Worm (Caenorhabditis elegans) whole organism, midembryonic: Measurements from ENCODE around the gene syf-2.
A peak's percentile ranks its signal among the peaks of the same experiment; 100 is the strongest.

Source experiments
- T22C8.4 ChIP-seq: fragments of 200-800 bp; sonication (Bioruptor generic); IDR thresholded peaks from 2 replicates; pipeline ENCODE4 v1.3.6; 2022; ENCODE audit warnings: missing genetic modification characterization, missing compliant biosample characterization
- cog-1 ChIP-seq: sonication (generic microtip); optimal IDR thresholded peaks from 2 replicates; lab custom pipeline; 2016; ENCODE audit warnings: missing genetic modification characterization, missing compliant biosample characterization
- flt-1 ChIP-seq: fragments of 200-800 bp; sonication (Bioruptor generic); IDR thresholded peaks from 2 replicates; pipeline ENCODE4 v1.3.6; 2022; ENCODE audit warnings: missing genetic modification characterization, missing compliant biosample characterization
- klf-2 ChIP-seq: fragments of 200-800 bp; sonication (Bioruptor generic); conservative IDR thresholded peaks from 2 replicates; pipeline ENCODE4 v1.3.6; 2022; ENCODE audit warnings: missing genetic modification reagents, missing genetic modification characterization, missing compliant biosample characterization
- med-1 ChIP-seq: sonication (generic microtip); optimal IDR thresholded peaks from 2 replicates; lab custom pipeline; 2017; ENCODE audit warnings: missing genetic modification characterization, mild to moderate bottlenecking, missing compliant biosample characterization, antibody characterized with exemption, missing genetic modification reagents; ENCODE audit not compliant: insufficient read depth
- ref-1 ChIP-seq: fragments of 200-800 bp; sonication (Bioruptor generic); conservative IDR thresholded peaks from 2 replicates; pipeline ENCODE4 v1.3.6; 2022; ENCODE audit warnings: missing genetic modification reagents, missing genetic modification characterization, missing compliant biosample characterization
- tab-1 ChIP-seq: fragments of 200-800 bp; sonication (Bioruptor generic); IDR thresholded peaks from 2 replicates; pipeline ENCODE4 v1.3.6; 2022; ENCODE audit warnings: missing genetic modification characterization, missing compliant biosample characterization
- ztf-23 ChIP-seq: fragments of 200-800 bp; sonication (Bioruptor generic); IDR thresholded peaks from 2 replicates; pipeline ENCODE4 v1.3.6; 2022; ENCODE audit warnings: missing genetic modification reagents, missing genetic modification characterization, missing compliant biosample characterization
- ztf-29 ChIP-seq: fragments of 200-800 bp; sonication (Bioruptor generic); IDR thresholded peaks from 2 replicates; pipeline ENCODE4 v1.3.6; 2022; ENCODE audit warnings: missing genetic modification reagents, missing genetic modification characterization, missing compliant biosample characterization

Gene syf-2

ce11 chrIII:7162065-7162762, at the start of gene syf-2, which contains the start of gene K04G7.1:
syf-2 (minus strand) TSS chrIII:7162115.
K04G7.1 (plus strand) TSS chrIII:7162712.
- TF ChIP-seq T22C8.4 (GFP tag; lab: Robert Waterston, UW) (no peak), ztf-23 (peak; percentile 67; the same call in 1 of the 2 replicates), ref-1 (GFP tag; lab: Robert Waterston, UW) (no peak), tab-1 (GFP tag; lab: Robert Waterston, UW) (no peak), med-1 (no peak), ztf-29 (GFP tag; lab: Robert Waterston, UW) (no peak), flt-1 (no peak; the same call in 1 of the 2 replicates), klf-2 (GFP tag; lab: Robert Waterston, UW) (no peak), cog-1 (tag; lab: Kevin White, UChicago) (peak; percentile 75)

ce11 chrIII:7210486-7210885, 48.6 kb upstream of the syf-2 start:
- TF ChIP-seq ztf-23 (no peak), cog-1 (tag; lab: Kevin White, UChicago) (no peak), T22C8.4 (GFP tag; lab: Robert Waterston, UW) (no peak), ztf-29 (GFP tag; lab: Robert Waterston, UW) (no peak), ref-1 (GFP tag; lab: Robert Waterston, UW) (no peak), klf-2 (GFP tag; lab: Robert Waterston, UW) (no peak), tab-1 (GFP tag; lab: Robert Waterston, UW) (no peak), flt-1 (no peak), med-1 (no peak)

DNA sequence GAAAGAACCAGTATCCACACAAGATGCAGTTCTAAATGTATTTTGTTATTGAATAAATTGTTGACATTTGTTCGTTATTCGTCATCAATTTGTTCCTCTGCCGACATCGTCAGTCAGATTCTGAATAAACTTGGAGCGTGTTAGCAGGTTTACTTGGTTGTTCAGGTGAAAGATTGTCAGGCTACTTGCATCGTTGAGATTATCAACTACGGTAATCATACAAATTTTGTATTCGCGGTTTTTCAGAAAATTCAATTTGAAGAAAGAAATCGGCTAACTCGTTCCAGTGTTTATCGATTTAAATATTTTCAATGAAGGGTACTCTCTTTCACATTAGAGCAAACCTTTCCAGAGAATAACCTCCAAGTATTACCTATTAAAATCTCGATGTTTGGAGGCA, 47.8 kb upstream of the syf-2 start, which contains the start of gene R151.2:
R151.2 (plus strand) TSS at position 247 of the 400 bp plus-strand sequence.
- TF ChIP-seq ref-1 (GFP tag; lab: Robert Waterston, UW) (no peak), flt-1 (no peak), klf-2 (GFP tag; lab: Robert Waterston, UW) (no peak), tab-1 (GFP tag; lab: Robert Waterston, UW) (no peak), med-1 (no peak), ztf-29 (GFP tag; lab: Robert Waterston, UW) (no peak), ztf-23 (no peak), T22C8.4 (GFP tag; lab: Robert Waterston, UW) (no peak), cog-1 (tag; lab: Kevin White, UChicago) (no peak)

DNA sequence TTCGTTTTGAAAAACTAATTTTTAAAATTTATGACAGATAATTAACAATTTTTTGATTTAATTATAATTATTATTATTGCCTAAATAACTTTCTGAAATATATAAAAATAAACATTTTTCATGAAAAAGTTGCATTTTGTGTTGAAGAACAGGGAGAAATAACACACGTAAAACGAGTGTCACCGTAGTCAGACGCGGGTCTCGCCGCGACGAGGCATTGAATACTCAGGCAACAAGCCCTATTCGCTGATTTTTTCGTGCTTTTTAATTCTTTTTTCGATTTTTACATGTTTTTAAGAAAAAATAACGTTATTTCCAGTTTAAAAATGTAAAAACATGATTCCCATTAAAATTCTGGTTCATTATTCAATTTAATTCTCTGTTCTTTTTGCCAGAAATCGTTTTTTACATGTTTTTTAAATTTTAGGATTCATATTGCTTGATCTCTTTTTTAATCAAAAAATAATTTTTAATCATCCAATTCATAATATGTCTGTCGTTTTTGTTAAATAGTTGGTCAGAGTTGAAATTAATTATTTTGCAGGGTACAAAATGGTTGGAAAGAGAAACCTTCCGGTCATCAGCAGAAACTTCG, 46.1 kb upstream of the syf-2 start, which contains the start of gene rpl-6:
rpl-6 (plus strand) TSS at position 545 of the 595 bp plus-strand sequence.
- TF ChIP-seq ztf-29 (GFP tag; lab: Robert Waterston, UW) (peak; percentile 61; the same call in 1 of the 2 replicates), flt-1 (0 out of 2 replicates have a peak, but pooled peaks have one; percentile 13), T22C8.4 (GFP tag; lab: Robert Waterston, UW) (no peak), med-1 (no peak), ztf-23 (0 out of 2 replicates have a peak, but pooled peaks have one; percentile 28), cog-1 (tag; lab: Kevin White, UChicago) (peak; percentile 66)

DNA sequence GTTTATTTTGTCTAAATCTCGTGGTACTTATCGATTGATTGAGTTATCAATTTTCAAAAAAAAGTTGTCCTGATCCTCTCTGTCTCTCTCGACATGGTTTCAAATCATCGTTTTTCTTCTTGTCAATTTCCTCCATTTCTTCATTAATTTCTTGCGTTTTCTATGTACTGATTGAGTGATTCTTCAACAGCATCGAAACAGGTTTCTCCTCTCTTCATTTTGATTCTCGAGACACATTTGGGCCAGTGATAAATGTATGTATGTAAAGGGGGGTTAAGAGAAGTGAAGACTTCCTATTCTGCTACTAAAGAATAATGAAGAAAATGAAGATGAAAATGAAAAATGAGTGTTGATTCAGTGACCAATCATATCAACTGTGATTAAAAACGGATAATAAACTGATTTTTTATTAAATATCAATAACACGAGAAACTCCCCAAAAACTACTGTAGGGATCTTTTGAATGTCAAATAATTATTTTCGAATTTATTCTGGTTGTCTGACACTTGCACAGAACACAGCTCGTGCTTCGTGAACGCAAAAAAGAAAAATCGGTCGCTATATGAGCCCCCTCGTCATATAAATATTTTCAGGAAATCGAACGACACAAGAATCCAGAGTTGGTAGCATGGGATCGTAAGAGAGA, 41.3 kb upstream of the syf-2 start:
- TF ChIP-seq ztf-23 (no peak), tab-1 (GFP tag; lab: Robert Waterston, UW) (no peak), med-1 (no peak), ztf-29 (GFP tag; lab: Robert Waterston, UW) (no peak), cog-1 (tag; lab: Kevin White, UChicago) (no peak), flt-1 (no peak), ref-1 (GFP tag; lab: Robert Waterston, UW) (no peak), klf-2 (GFP tag; lab: Robert Waterston, UW) (no peak), T22C8.4 (GFP tag; lab: Robert Waterston, UW) (no peak)

DNA sequence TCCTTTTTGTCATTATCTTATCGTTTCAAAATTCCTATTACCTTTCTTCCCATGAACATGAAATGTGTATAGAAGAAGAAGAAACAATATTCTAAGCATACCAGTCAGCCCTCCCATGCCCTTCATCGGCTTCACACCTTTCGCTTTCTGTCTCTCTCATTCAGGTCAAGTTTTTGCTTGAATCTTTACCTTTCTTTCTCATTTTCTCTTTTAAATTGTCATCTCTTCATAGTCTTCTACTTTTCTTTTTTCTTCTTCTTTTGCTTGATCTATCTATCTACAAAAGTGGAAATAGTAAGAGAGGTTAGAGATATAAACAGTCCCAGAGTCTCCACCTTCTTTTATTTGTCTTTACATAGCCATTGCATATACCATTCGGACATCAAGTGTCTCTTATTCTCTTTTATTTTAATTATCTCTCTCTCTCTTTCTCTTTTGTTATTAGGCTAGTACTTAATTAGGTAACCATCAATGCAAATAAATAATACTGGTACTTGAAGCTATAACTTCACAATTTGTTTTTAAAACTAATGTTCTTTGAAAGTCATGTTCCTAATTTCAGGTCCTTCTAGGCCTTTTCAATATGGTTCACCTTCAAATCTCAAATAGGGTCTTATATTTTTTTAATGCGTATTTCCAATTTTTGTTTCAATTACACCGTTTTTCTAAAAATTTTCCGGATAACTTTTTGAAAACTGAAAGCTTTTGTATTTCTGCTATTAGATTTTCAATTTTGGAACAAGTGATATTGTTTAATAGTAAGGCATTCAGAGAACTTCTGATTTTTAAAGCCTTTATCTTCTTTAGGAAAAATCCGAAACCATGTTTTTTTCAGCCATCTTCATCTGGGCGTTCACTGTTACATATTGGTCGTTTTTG, 39.7 kb upstream of the syf-2 start, which contains the start of gene dpy-31:
dpy-31 (plus strand) TSS at position 829 of the 879 bp plus-strand sequence.
- peak; percentile 31; the same call in 1 of the 2 replicates for TF ChIP-seq ztf-29 (GFP tag; lab: Robert Waterston, UW)
- no peak for TF ChIP-seq T22C8.4 (GFP tag; lab: Robert Waterston, UW)

ce11 chrIII:7199467-7199866, 37.6 kb upstream of the syf-2 start:
- TF ChIP-seq ztf-29 (GFP tag; lab: Robert Waterston, UW) (no peak), ref-1 (GFP tag; lab: Robert Waterston, UW) (no peak), cog-1 (tag; lab: Kevin White, UChicago) (no peak), med-1 (no peak), ztf-23 (no peak), flt-1 (no peak), klf-2 (GFP tag; lab: Robert Waterston, UW) (no peak), T22C8.4 (GFP tag; lab: Robert Waterston, UW) (no peak), tab-1 (GFP tag; lab: Robert Waterston, UW) (no peak)

DNA sequence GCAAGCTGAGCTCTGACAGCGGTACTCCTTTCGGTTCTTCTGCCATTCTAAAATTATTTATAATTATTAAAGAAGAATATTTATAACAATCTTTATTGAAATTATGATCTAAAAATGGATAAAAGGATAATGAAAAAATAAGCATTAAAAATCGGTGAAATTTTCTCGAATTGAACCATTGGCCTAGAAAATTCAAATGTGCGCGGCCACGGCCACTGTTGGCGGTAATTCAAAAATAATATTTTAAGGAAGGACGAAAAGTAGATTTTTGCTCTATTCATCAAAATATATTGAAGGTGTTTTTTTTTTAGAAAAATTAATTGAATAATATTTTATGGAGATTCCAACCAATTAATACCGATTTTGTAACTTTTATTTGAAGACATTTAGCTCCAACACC, 36.9 kb upstream of the syf-2 start, which contains the start of gene pfd-5:
pfd-5 (minus strand) TSS at position 47 of the 400 bp plus-strand sequence.
- TF ChIP-seq tab-1 (GFP tag; lab: Robert Waterston, UW) (no peak), ztf-29 (GFP tag; lab: Robert Waterston, UW) (no peak), klf-2 (GFP tag; lab: Robert Waterston, UW) (peak; percentile 71; the same call in 1 of the 2 replicates), flt-1 (peak; percentile 84), T22C8.4 (GFP tag; lab: Robert Waterston, UW) (no peak; the same call in 1 of the 2 replicates), ref-1 (GFP tag; lab: Robert Waterston, UW) (no peak), cog-1 (tag; lab: Kevin White, UChicago) (peak; percentile 52), med-1 (no peak), ztf-23 (peak; percentile 74)
